Fruit fly (Drosophila melanogaster): ENCODE measurements around the gene Pdp.

Pdp gene

dm6 chrX:7696711-7697654 is 37.5 kb downstream of the Pdp start (continued):
- TF ChIP-seq pdm3 (GFP tag; optimal IDR thresholded peaks at IDR 0.05) (peak; percentile 97), net (GFP tag; optimal IDR thresholded peaks at IDR 0.05) (peak; percentile 93), dac (GFP tag; optimal IDR thresholded peaks at IDR 0.05) (peak; percentile 90), CG6276 (GFP tag; optimal IDR thresholded peaks at IDR 0.05) (peak; percentile 96), lz (GFP tag; optimal IDR thresholded peaks at IDR 0.05) (peak; percentile 95), CG10631 (GFP tag; optimal IDR thresholded peaks at IDR 0.05) (peak; percentile 90), vri (GFP tag; optimal IDR thresholded peaks at IDR 0.05) (peak; percentile 93), Eip93F (GFP tag; optimal IDR thresholded peaks at IDR 0.05) (peak; percentile 87), CG32006 (GFP tag; optimal IDR thresholded peaks at IDR 0.05) (peak; percentile 96), CG34406 (GFP tag; optimal IDR thresholded peaks at IDR 0.05) (peak; percentile 91), Hr4 (GFP tag; optimal IDR thresholded peaks at IDR 0.05) (peak; percentile 94), fd59A (GFP tag; optimal IDR thresholded peaks at IDR 0.05) (peak; percentile 90), CG3032 (tag; optimal IDR thresholded peaks at IDR 0.05) (peak; percentile 93), acj6 (GFP tag; optimal IDR thresholded peaks at IDR 0.05) (peak; percentile 95), CG8319 (GFP tag; optimal IDR thresholded peaks at IDR 0.05) (peak; percentile 80), CG6808 (GFP tag; optimal IDR thresholded peaks at IDR 0.05) (peak; percentile 90), esn (GFP tag; optimal IDR thresholded peaks at IDR 0.05) (peak; percentile 95), Eip75B (GFP tag; optimal IDR thresholded peaks at IDR 0.05) (peak; percentile 93), ss (GFP tag; optimal IDR thresholded peaks at IDR 0.05) (peak; percentile 87 to 96), Ets96B (tag; optimal IDR thresholded peaks at IDR 0.05) (peak; percentile 93), CG11762 (GFP tag; optimal IDR thresholded peaks at IDR 0.05; ENCODE audit: insufficient read depth) (peak; percentile 94), dsx (GFP tag; optimal IDR thresholded peaks at IDR 0.05; ENCODE audit: poor library complexity, severe bottlenecking) (peak; percentile 90), CG1621 (tag; optimal IDR thresholded peaks at IDR 0.05) (peak; percentile 87), svp (GFP tag) (peak; percentile 96), CG6854 (GFP tag; optimal IDR thresholded peaks at IDR 0.05) (peak; percentile 83), eg (GFP tag; IDR thresholded peaks at IDR 0.05) (peak; percentile 95), achi (GFP tag; optimal IDR thresholded peaks at IDR 0.05) (peak; percentile 92), Blimp-1 (GFP tag; optimal IDR thresholded peaks at IDR 0.05) (peak; percentile 86), Lpt (GFP tag; optimal IDR thresholded peaks at IDR 0.05) (peak; percentile 94), OdsH (GFP tag; optimal IDR thresholded peaks at IDR 0.05) (peak; percentile 96), CG8119 (GFP tag; IDR thresholded peaks at IDR 0.05) (peak; percentile 97), spab (GFP tag; optimal IDR thresholded peaks at IDR 0.05) (peak; percentile 86), salr (GFP tag; optimal IDR thresholded peaks at IDR 0.05) (peak; percentile 75 to 93), Hr38 (GFP tag; optimal IDR thresholded peaks at IDR 0.05) (peak; percentile 33)

- TF ChIP-seq Eip78C (GFP tag) = peak; percentile 46
- no peak for TF ChIP-seq esn (GFP tag; optimal IDR thresholded peaks at IDR 0.05)
Measured at dm6 chrX:7696165-7696564, 38.3 kb downstream of the Pdp start.

- TF ChIP-seq Hr39 (GFP tag; optimal IDR thresholded peaks at IDR 0.05) = peak; percentile 9
- TF ChIP-seq CG15336 (GFP tag; IDR thresholded peaks at IDR 0.05) = 0 out of 2 replicates have a peak, but pooled peaks have one; percentile 8
- peak; percentile 25 for TF ChIP-seq fkh (GFP tag; optimal IDR thresholded peaks at IDR 0.05)
- no peak for TF ChIP-seq CG11902 (GFP tag; optimal IDR thresholded peaks at IDR 0.05)
- peak in 1 of 2 experiments; percentile 18 for TF ChIP-seq salr (GFP tag; optimal IDR thresholded peaks at IDR 0.05)
- TF ChIP-seq Eip75B (GFP tag; optimal IDR thresholded peaks at IDR 0.05) = no peak
- TF ChIP-seq svp (GFP tag) = peak; percentile 38
- TF ChIP-seq CG6163 (GFP tag; IDR thresholded peaks at IDR 0.05) = no peak
- TF ChIP-seq topi (GFP tag; optimal IDR thresholded peaks at IDR 0.05) = peak; percentile 19
- peak; percentile 22 for TF ChIP-seq CG6276 (GFP tag; optimal IDR thresholded peaks at IDR 0.05)
- TF ChIP-seq Blimp-1 (GFP tag; optimal IDR thresholded peaks at IDR 0.05) = no peak
- peak; percentile 62; the same call in 2 of the 3 replicates for TF ChIP-seq eg (GFP tag; IDR thresholded peaks at IDR 0.05)
Measured at dm6 chrX:7695391-7696053, 38.9 kb downstream of the Pdp start.
